Fruit fly (Drosophila melanogaster) whole organism, embryonic: ENCODE measurements around the gene CG43251.

Experiments
- Awh ChIP-seq: fragments of 200-800 bp; sonication (Bioruptor generic); IDR thresholded peaks from 2 replicates; pipeline ENCODE4, ENCODE4 v1.3.6; 2022; ENCODE audit warnings: missing biosample characterization, missing genetic modification characterization
- CG10209 ChIP-seq: fragments of 200-800 bp; sonication (Bioruptor generic); optimal IDR thresholded peaks from 3 replicates; lab custom pipeline; 2017; ENCODE audit warnings: missing biosample characterization, mild to moderate bottlenecking, missing genetic modification characterization, missing genetic modification reagents
- CG10462 ChIP-seq: fragments of 200-800 bp; sonication (Bioruptor generic); optimal IDR thresholded peaks from 2 replicates; lab custom pipeline; 2016; ENCODE audit warnings: missing biosample characterization, missing genetic modification characterization
- CG10543 ChIP-seq: fragments of 200-800 bp; sonication (Bioruptor generic); optimal IDR thresholded peaks from 3 replicates; lab custom pipeline; 2017; ENCODE audit warnings: missing biosample characterization, mild to moderate bottlenecking, missing genetic modification characterization, moderate library complexity
- CG12104 ChIP-seq: fragments of 200-800 bp; sonication (Bioruptor generic); optimal IDR thresholded peaks from 3 replicates; lab custom pipeline; 2016; ENCODE audit warnings: missing biosample characterization, missing genetic modification characterization
- CG13424 ChIP-seq: fragments of 200-800 bp; sonication (Bioruptor generic); optimal IDR thresholded peaks from 2 replicates; lab custom pipeline; 2019; ENCODE audit warnings: missing biosample characterization, mild to moderate bottlenecking, missing genetic modification characterization, moderate library complexity
- CG14965 ChIP-seq: fragments of 200-800 bp; sonication (Bioruptor generic); optimal IDR thresholded peaks from 2 replicates; lab custom pipeline; 2016; ENCODE audit warnings: missing biosample characterization, missing genetic modification characterization, borderline replicate concordance
- CG1603 ChIP-seq: fragments of 200-800 bp; sonication (Bioruptor generic); optimal IDR thresholded peaks from 2 replicates; lab custom pipeline; 2019; ENCODE audit warnings: missing biosample characterization, mild to moderate bottlenecking, missing genetic modification characterization, moderate library complexity
- CG17328 ChIP-seq: fragments of 200-800 bp; sonication (Bioruptor generic); IDR thresholded peaks from 2 replicates; pipeline ENCODE4 v1.3.6; 2022; ENCODE audit warnings: missing biosample characterization, missing genetic modification characterization
- CG17361 ChIP-seq: fragments of 200-800 bp; sonication (Bioruptor generic); IDR thresholded peaks from 3 replicates; pipeline ENCODE4 v1.3.6; 2022; ENCODE audit warnings: missing biosample characterization, missing genetic modification characterization
- CG17612 ChIP-seq: fragments of 200-800 bp; sonication (Bioruptor generic); IDR thresholded peaks from 2 replicates; pipeline ENCODE4 v1.3.6; 2022; ENCODE audit warnings: missing biosample characterization, missing genetic modification characterization
- CG18262 ChIP-seq: fragments of 200-800 bp; optimal IDR thresholded peaks from 3 replicates; lab custom pipeline; 2019; ENCODE audit warnings: missing biosample characterization, mild to moderate bottlenecking, missing genetic modification characterization, moderate library complexity
- CG18619 ChIP-seq: fragments of 200-800 bp; sonication (Bioruptor generic); optimal IDR thresholded peaks from 3 replicates; lab custom pipeline; 2017; ENCODE audit warnings: missing biosample characterization, mild to moderate bottlenecking, missing genetic modification characterization
- CG2129 ChIP-seq: fragments of 200-800 bp; sonication (Bioruptor generic); IDR thresholded peaks from 2 replicates; pipeline ENCODE4 v1.3.6; 2022; ENCODE audit warnings: missing biosample characterization, missing genetic modification characterization; ENCODE audit not compliant: partially characterized antibody
- CG32772 ChIP-seq: fragments of 200-800 bp; sonication (Bioruptor generic); IDR thresholded peaks from 2 replicates; pipeline ENCODE4 v1.3.6; 2022; ENCODE audit warnings: missing biosample characterization, missing genetic modification characterization
- CG3281 ChIP-seq: fragments of 200-800 bp; sonication (Bioruptor generic); optimal IDR thresholded peaks from 3 replicates; lab custom pipeline; 2017; ENCODE audit warnings: missing biosample characterization, mild to moderate bottlenecking, missing genetic modification characterization
- CG8388 ChIP-seq: fragments of 200-800 bp; sonication (Bioruptor generic); optimal IDR thresholded peaks from 2 replicates; lab custom pipeline; 2019; ENCODE audit warnings: missing biosample characterization, mild to moderate bottlenecking, missing genetic modification characterization, moderate library complexity
- CG9932 ChIP-seq: fragments of 200-800 bp; sonication (Bioruptor generic); IDR thresholded peaks from 2 replicates; pipeline ENCODE4 v1.3.6; 2022; ENCODE audit warnings: missing biosample characterization, missing genetic modification characterization
- Dek ChIP-seq: fragments of 200-800 bp; sonication (Bioruptor generic); optimal IDR thresholded peaks from 3 replicates; lab custom pipeline; 2019; ENCODE audit warnings: missing biosample characterization, mild to moderate bottlenecking, missing genetic modification characterization, moderate library complexity
- Dp ChIP-seq: fragments of 200-800 bp; sonication (Bioruptor generic); optimal IDR thresholded peaks from 2 replicates; lab custom pipeline; 2018; ENCODE audit warnings: missing biosample characterization, mild to moderate bottlenecking, missing genetic modification characterization, moderate library complexity
- Fer2 ChIP-seq: fragments of 200-800 bp; sonication (Bioruptor generic); optimal IDR thresholded peaks from 2 replicates; lab custom pipeline; 2018; ENCODE audit warnings: missing biosample characterization, mild to moderate bottlenecking, missing genetic modification characterization, moderate library complexity
- HLH54F ChIP-seq: fragments of 200-800 bp; sonication (Bioruptor generic); optimal IDR thresholded peaks from 3 replicates; lab custom pipeline; 2016; ENCODE audit warnings: missing biosample characterization, missing genetic modification characterization
- HmgZ ChIP-seq: fragments of 200-800 bp; sonication (Bioruptor generic); optimal IDR thresholded peaks from 2 replicates; lab custom pipeline; 2018; ENCODE audit warnings: missing biosample characterization, mild to moderate bottlenecking, missing genetic modification characterization
- Hmx ChIP-seq: fragments of 200-800 bp; sonication (Bioruptor generic); optimal IDR thresholded peaks from 2 replicates; lab custom pipeline; 2016; ENCODE audit warnings: missing biosample characterization, missing genetic modification characterization
- Mes4 ChIP-seq: fragments of 200-800 bp; sonication (Bioruptor generic); optimal IDR thresholded peaks from 2 replicates; lab custom pipeline; 2016; ENCODE audit warnings: missing biosample characterization, missing genetic modification characterization
- NfI ChIP-seq: fragments of 200-800 bp; sonication (Bioruptor generic); optimal IDR thresholded peaks from 3 replicates; lab custom pipeline; 2018; ENCODE audit warnings: missing biosample characterization, mild to moderate bottlenecking, missing genetic modification characterization, moderate library complexity
- Oli ChIP-seq: fragments of 200-800 bp; sonication (Bioruptor generic); optimal IDR thresholded peaks from 2 replicates; lab custom pipeline; 2018; ENCODE audit warnings: missing biosample characterization, mild to moderate bottlenecking, missing genetic modification characterization, moderate library complexity
- Sox102F ChIP-seq: fragments of 200-800 bp; sonication (Bioruptor generic); optimal IDR thresholded peaks from 2 replicates; lab custom pipeline; 2018; ENCODE audit warnings: missing biosample characterization, mild to moderate bottlenecking, missing genetic modification characterization, moderate library complexity
- bsh ChIP-seq, 2 experiments: fragments of 200-800 bp; sonication (Bioruptor generic); optimal IDR thresholded peaks; 2 replicates each; lab custom pipeline; 2017 to 2018; ENCODE audit warnings: mild to moderate bottlenecking in 2 of 2, missing biosample characterization in 2 of 2, missing genetic modification characterization in 2 of 2, moderate library complexity in 1 of 2
- cato ChIP-seq: fragments of 200-800 bp; sonication (Bioruptor generic); optimal IDR thresholded peaks from 2 replicates; lab custom pipeline; 2016; ENCODE audit warnings: missing biosample characterization, missing genetic modification characterization, borderline replicate concordance
- dan ChIP-seq: fragments of 200-800 bp; sonication (Bioruptor generic); IDR thresholded peaks from 2 replicates; pipeline ENCODE4 v1.3.6; 2022; ENCODE audit warnings: missing biosample characterization, missing genetic modification characterization
- dimm ChIP-seq: fragments of 200-800 bp; sonication (Bioruptor generic); IDR thresholded peaks from 2 replicates; pipeline ENCODE4 v1.3.6; 2022; ENCODE audit warnings: missing biosample characterization, missing genetic modification characterization
- dmrt11E ChIP-seq: fragments of 200-800 bp; sonication (Bioruptor generic); optimal IDR thresholded peaks from 3 replicates; lab custom pipeline; 2018; ENCODE audit warnings: missing biosample characterization, mild to moderate bottlenecking, missing genetic modification characterization, moderate library complexity
- gcm2 ChIP-seq: fragments of 200-800 bp; sonication (Bioruptor generic); optimal IDR thresholded peaks from 2 replicates; lab custom pipeline; 2016; ENCODE audit warnings: missing biosample characterization, missing genetic modification characterization
- grau ChIP-seq: fragments of 200-800 bp; optimal IDR thresholded peaks from 3 replicates; lab custom pipeline; 2019; ENCODE audit warnings: missing biosample characterization, mild to moderate bottlenecking, missing genetic modification characterization, moderate library complexity
- ken ChIP-seq: fragments of 200-800 bp; sonication (Bioruptor generic); IDR thresholded peaks from 3 replicates; pipeline ENCODE4 v1.3.6; 2022; ENCODE audit warnings: missing biosample characterization, missing genetic modification characterization
- luna ChIP-seq: fragments of 200-800 bp; sonication (Bioruptor generic); optimal IDR thresholded peaks from 2 replicates; lab custom pipeline; 2016; ENCODE audit warnings: missing biosample characterization, missing genetic modification characterization
- mirr ChIP-seq: fragments of 200-800 bp; sonication (Bioruptor generic); optimal IDR thresholded peaks from 3 replicates; lab custom pipeline; 2018; ENCODE audit warnings: missing biosample characterization, mild to moderate bottlenecking, missing genetic modification characterization
- oc ChIP-seq: fragments of 200-800 bp; sonication (Bioruptor generic); optimal IDR thresholded peaks from 2 replicates; lab custom pipeline; 2018; ENCODE audit warnings: missing biosample characterization, mild to moderate bottlenecking, missing genetic modification characterization, moderate library complexity
- ranshi ChIP-seq: fragments of 200-800 bp; sonication (Bioruptor generic); IDR thresholded peaks from 2 replicates; pipeline ENCODE4 v1.3.6; 2022; ENCODE audit warnings: missing biosample characterization, missing genetic modification characterization
- schlank ChIP-seq: fragments of 200-800 bp; sonication (Bioruptor generic); optimal IDR thresholded peaks from 2 replicates; lab custom pipeline; 2018; ENCODE audit warnings: missing biosample characterization, mild to moderate bottlenecking, missing genetic modification characterization
- sd ChIP-seq: fragments of 200-800 bp; sonication (Bioruptor generic); optimal IDR thresholded peaks from 3 replicates; lab custom pipeline; 2018; ENCODE audit warnings: missing biosample characterization, mild to moderate bottlenecking, missing genetic modification characterization, moderate library complexity
- sens ChIP-seq: fragments of 200-800 bp; sonication (Bioruptor generic); peaks from one replicate; lab custom pipeline; 2016; ENCODE audit warnings: missing biosample characterization, missing genetic modification characterization
- sima ChIP-seq: fragments of 200-800 bp; sonication (Bioruptor generic); optimal IDR thresholded peaks from 2 replicates; lab custom pipeline; 2016; ENCODE audit warnings: missing biosample characterization, missing genetic modification characterization
- sob ChIP-seq: fragments of 200-800 bp; sonication (Bioruptor generic); IDR thresholded peaks from 2 replicates; pipeline ENCODE4 v1.3.6; 2022; ENCODE audit warnings: missing biosample characterization, missing genetic modification characterization
- toy ChIP-seq: fragments of 200-800 bp; sonication (Bioruptor generic); IDR thresholded peaks from 2 replicates; pipeline ENCODE4 v1.3.6; 2022; ENCODE audit warnings: missing biosample characterization, missing genetic modification characterization
- unc-4 ChIP-seq: fragments of 200-800 bp; sonication (Bioruptor generic); IDR thresholded peaks from 2 replicates; pipeline ENCODE4 v1.3.6; 2022; ENCODE audit warnings: missing biosample characterization, missing genetic modification characterization; ENCODE audit not compliant: partially characterized antibody
- z ChIP-seq: fragments of 200-800 bp; sonication (Bioruptor generic); IDR thresholded peaks from 3 replicates; pipeline ENCODE4 v1.3.6; 2022; ENCODE audit warnings: missing biosample characterization, missing genetic modification characterization

CG43251 gene

dm6 chr3L:20730323-20731238 lies 28.1 kb upstream of the CG43251 start, which contains the start of gene CG13252 (continued):
- TF ChIP-seq CG32772 (GFP tag; lab: Robert Waterston, UW) (no peak), sima (GFP tag; lab: Kevin White, UChicago) (no peak), CG18619 (GFP tag; lab: Kevin White, UChicago) (no peak), CG1603 (tag; lab: Kevin White, UChicago) (peak; percentile 37), Mes4 (GFP tag; lab: Kevin White, UChicago) (no peak), sob (GFP tag; lab: Robert Waterston, UW) (peak; percentile 20; the same call in 1 of the 2 replicates), Dek (no peak), Sox102F (GFP tag; lab: Kevin White, UChicago) (peak; percentile 7), unc-4 (GFP tag; lab: Robert Waterston, UW) (no peak), ranshi (GFP tag; lab: Robert Waterston, UW) (0 out of 2 replicates have a peak, but pooled peaks have one; percentile 12), Awh (GFP tag; lab: Robert Waterston, UW) (peak; percentile 48; the same call in 1 of the 2 replicates), CG17361 (GFP tag; lab: Robert Waterston, UW) (0 out of 3 replicates have a peak, but pooled peaks have one; percentile 16), CG9932 (GFP tag; lab: Robert Waterston, UW) (peak; percentile 11; the same call in 1 of the 2 replicates), CG17328 (no peak), dmrt11E (no peak), cato (no peak), CG17612 (no peak), HLH54F (GFP tag; lab: Kevin White, UChicago) (no peak), ken (GFP tag; lab: Robert Waterston, UW) (no peak), grau (tag; lab: Kevin White, UChicago) (peak; percentile 6), CG12104 (GFP tag; lab: Kevin White, UChicago) (peak; percentile 44), Oli (tag; lab: Kevin White, UChicago) (no peak), oc (tag; lab: Kevin White, UChicago) (peak; percentile 32), CG10543 (GFP tag; lab: Kevin White, UChicago) (peak; percentile 44), z (0 out of 3 replicates have a peak, but pooled peaks have one; percentile 54), CG18262 (no peak), CG14965 (no peak), sd (peak; percentile 92), dan (GFP tag; lab: Robert Waterston, UW) (no peak), CG8388 (no peak), mirr (GFP tag; lab: Kevin White, UChicago) (peak; percentile 75), gcm2 (GFP tag; lab: Kevin White, UChicago) (no peak), Hmx (GFP tag; lab: Kevin White, UChicago) (no peak), dimm (GFP tag; lab: Robert Waterston, UW) (no peak), CG10462 (GFP tag; lab: Kevin White, UChicago) (no peak), Fer2 (tag; lab: Kevin White, UChicago) (no peak), sens (GFP tag; lab: Kevin White, UChicago) (peak; percentile 78), Dp (GFP tag; lab: Kevin White, UChicago) (no peak), schlank (tag; lab: Kevin White, UChicago) (peak; percentile 42), CG10209 (GFP tag; lab: Kevin White, UChicago) (peak; percentile 20), CG13424 (tag; lab: Kevin White, UChicago) (peak; percentile 23), luna (GFP tag; lab: Kevin White, UChicago) (no peak), bsh (GFP tag; optimal IDR thresholded peaks at IDR 0.05; lab: Kevin White, UChicago) (peak in 1 of 2 experiments; percentile 32), CG3281 (GFP tag; lab: Kevin White, UChicago) (peak; percentile 26), NfI (GFP tag; lab: Kevin White, UChicago) (peak; percentile 21), HmgZ (tag; lab: Kevin White, UChicago) (peak; percentile 34), CG2129 (GFP tag; lab: Robert Waterston, UW) (no peak), toy (GFP tag; lab: Robert Waterston, UW) (no peak)
